Fruit fly (Drosophila melanogaster) whole organism, wandering third instar larva: ENCODE data around the gene UQCR-14.

Experiments
- Abd-B ChIP-seq: fragments of >200 bp; optimal IDR thresholded peaks from 2 replicates; lab custom pipeline; 2017; ENCODE audit warnings: missing biosample characterization, missing genetic modification characterization
- CG32264 ChIP-seq: fragments of 200-800 bp; sonication (Bioruptor generic); optimal IDR thresholded peaks from 2 replicates; lab custom pipeline; 2016; ENCODE audit warnings: missing biosample characterization, missing genetic modification characterization
- CG9705 ChIP-seq: fragments of 200-800 bp; sonication (Bioruptor generic); optimal IDR thresholded peaks from 2 replicates; lab custom pipeline; 2018; ENCODE audit warnings: missing biosample characterization, mild to moderate bottlenecking, missing genetic modification characterization
- CrebA ChIP-seq: fragments of 200-800 bp; sonication (Bioruptor generic); optimal IDR thresholded peaks from 2 replicates; lab custom pipeline; 2016; ENCODE audit warnings: missing biosample characterization, mild to moderate bottlenecking, missing genetic modification characterization, borderline replicate concordance
- Dfd ChIP-seq: fragments of >200 bp; optimal IDR thresholded peaks from 2 replicates; lab custom pipeline; 2017; ENCODE audit warnings: missing biosample characterization, missing genetic modification characterization
- Dif ChIP-seq: fragments of 200-275, 200-300 bp; sonication (Bioruptor generic); optimal IDR thresholded peaks from 2 replicates; lab custom pipeline; 2018; ENCODE audit warnings: missing biosample characterization, missing genetic modification characterization; ENCODE audit not compliant: partially characterized antibody
- GATAd ChIP-seq: sonication (Bioruptor generic); optimal IDR thresholded peaks from 2 replicates; lab custom pipeline; 2016; ENCODE audit warnings: missing biosample characterization, missing genetic modification characterization
- HLH106 ChIP-seq: fragments of 200-800 bp; optimal IDR thresholded peaks from 3 replicates; lab custom pipeline; 2019; ENCODE audit warnings: missing biosample characterization, mild to moderate bottlenecking, missing genetic modification characterization, moderate library complexity
- Hnf4 ChIP-seq: fragments of 200-800 bp; sonication (Bioruptor generic); optimal IDR thresholded peaks from 2 replicates; lab custom pipeline; 2016; ENCODE audit warnings: missing biosample characterization, mild to moderate bottlenecking, missing genetic modification characterization
- Hr78 ChIP-seq: fragments of >200 bp; optimal IDR thresholded peaks from 2 replicates; lab custom pipeline; 2017; ENCODE audit warnings: missing biosample characterization, missing genetic modification characterization
- Hr83 ChIP-seq: fragments of 200-300 bp; sonication (Bioruptor generic); optimal IDR thresholded peaks from 2 replicates; lab custom pipeline; 2016; ENCODE audit warnings: missing biosample characterization, mild to moderate bottlenecking, missing genetic modification characterization, moderate library complexity; ENCODE audit not compliant: poor library complexity, severe bottlenecking
- Jra ChIP-seq: sonication (Bioruptor generic); optimal IDR thresholded peaks from 2 replicates; lab custom pipeline; 2016; ENCODE audit warnings: missing biosample characterization, missing genetic modification characterization
- Mio ChIP-seq: sonication (Bioruptor generic); optimal IDR thresholded peaks from 2 replicates; lab custom pipeline; 2016; ENCODE audit warnings: missing biosample characterization, missing genetic modification characterization
- Myc ChIP-seq: fragments of >200 bp; optimal IDR thresholded peaks from 2 replicates; lab custom pipeline; 2017
- N ChIP-seq: fragments of >200 bp; optimal IDR thresholded peaks from 2 replicates; lab custom pipeline; 2018; ENCODE audit warnings: missing biosample characterization, missing external identifiers, missing genetic modification characterization
- OdsH ChIP-seq: fragments of 200-800 bp; sonication (Bioruptor generic); optimal IDR thresholded peaks from 2 replicates; lab custom pipeline; 2016; ENCODE audit warnings: missing biosample characterization, mild to moderate bottlenecking, missing genetic modification characterization
- Rel ChIP-seq, 2 experiments: fragments of 200-800 bp; sonication (Bioruptor generic) in 1 of 2; optimal IDR thresholded peaks; 2 replicates in 1 of 2; 3 replicates in 1 of 2; lab custom pipeline; 2016 to 2019; ENCODE audit warnings: mild to moderate bottlenecking in 2 of 2, missing biosample characterization in 2 of 2, missing genetic modification characterization in 2 of 2, moderate library complexity in 1 of 2
- Sp1 ChIP-seq: fragments of 200-800 bp; sonication (Bioruptor generic); optimal IDR thresholded peaks from 3 replicates; lab custom pipeline; 2019; ENCODE audit warnings: missing biosample characterization, mild to moderate bottlenecking, missing genetic modification characterization, moderate library complexity
- Vsx2 ChIP-seq: fragments of 200-300, 225-300 bp; sonication (Bioruptor generic); optimal IDR thresholded peaks from 2 replicates; lab custom pipeline; 2018; ENCODE audit warnings: missing biosample characterization, missing genetic modification characterization; ENCODE audit not compliant: partially characterized antibody
- br ChIP-seq: fragments of 200-800 bp; sonication (Bioruptor generic); optimal IDR thresholded peaks from 2 replicates; lab custom pipeline; 2016; ENCODE audit warnings: missing biosample characterization, missing genetic modification characterization
- brk ChIP-seq: fragments of 200-800 bp; sonication (Bioruptor generic); optimal IDR thresholded peaks from 2 replicates; lab custom pipeline; 2016; ENCODE audit warnings: missing biosample characterization, mild to moderate bottlenecking, missing genetic modification characterization
- dl ChIP-seq, 2 experiments: fragments of 175-275, 200-275 bp in 1 of 2; fragments of 200-275 bp in 1 of 2; sonication (Bioruptor generic); optimal IDR thresholded peaks; lab custom pipeline; 2018; ENCODE audit warnings: mild to moderate bottlenecking in 2 of 2, missing biosample characterization in 2 of 2, missing genetic modification characterization in 2 of 2, moderate library complexity in 2 of 2; ENCODE audit not compliant: partially characterized antibody in 2 of 2, insufficient read depth in 1 of 2
- dmrt93B ChIP-seq: fragments of 200-800 bp; sonication (Bioruptor generic); optimal IDR thresholded peaks from 2 replicates; lab custom pipeline; 2018; ENCODE audit warnings: missing biosample characterization, mild to moderate bottlenecking, missing genetic modification characterization
- dsf ChIP-seq: sonication (Bioruptor generic); optimal IDR thresholded peaks from 2 replicates; lab custom pipeline; 2016; ENCODE audit warnings: missing biosample characterization, missing genetic modification characterization, borderline replicate concordance
- ey ChIP-seq: fragments of 200-800 bp; sonication (Bioruptor generic); optimal IDR thresholded peaks from 2 replicates; lab custom pipeline; 2016; ENCODE audit warnings: missing biosample characterization, missing genetic modification characterization
- foxo ChIP-seq, 2 experiments: fragments of 200-800 bp; sonication (Bioruptor generic); optimal IDR thresholded peaks; 2 replicates in 1 of 2; 3 replicates in 1 of 2; lab custom pipeline; 2016 to 2017; ENCODE audit warnings: missing biosample characterization in 2 of 2, missing genetic modification characterization in 2 of 2
- fru ChIP-seq: fragments of 200-800 bp; sonication (Bioruptor generic); optimal IDR thresholded peaks from 3 replicates; lab custom pipeline; 2016; ENCODE audit warnings: missing biosample characterization, mild to moderate bottlenecking, missing genetic modification characterization
- h ChIP-seq: fragments of 200-800 bp; sonication (Bioruptor generic); optimal IDR thresholded peaks from 3 replicates; lab custom pipeline; 2016; ENCODE audit warnings: missing biosample characterization, mild to moderate bottlenecking, missing genetic modification characterization
- jim ChIP-seq: fragments of 175-275, 200-325 bp; sonication (Bioruptor generic); optimal IDR thresholded peaks from 2 replicates; lab custom pipeline; 2016; ENCODE audit warnings: missing biosample characterization, mild to moderate bottlenecking, missing genetic modification characterization
- lola ChIP-seq: fragments of >200 bp; optimal IDR thresholded peaks from 2 replicates; lab custom pipeline; 2017; ENCODE audit warnings: missing biosample characterization, missing genetic modification characterization
- pan ChIP-seq: fragments of >200 bp; optimal IDR thresholded peaks from 2 replicates; lab custom pipeline; 2017
- psq ChIP-seq: fragments of 200-800 bp; sonication (Bioruptor generic); optimal IDR thresholded peaks from 3 replicates; lab custom pipeline; 2017; ENCODE audit warnings: missing biosample characterization, mild to moderate bottlenecking, missing genetic modification characterization, moderate library complexity
- rgr ChIP-seq: fragments of 200-800 bp; sonication (Bioruptor generic); optimal IDR thresholded peaks from 3 replicates; lab custom pipeline; 2016; ENCODE audit warnings: missing biosample characterization, mild to moderate bottlenecking, missing genetic modification characterization
- sage ChIP-seq: fragments of 200-800 bp; sonication (Bioruptor generic); optimal IDR thresholded peaks from 2 replicates; lab custom pipeline; 2016; ENCODE audit warnings: missing biosample characterization, mild to moderate bottlenecking, missing genetic modification characterization
- sv ChIP-seq: fragments of 200-800 bp; sonication (Bioruptor generic); optimal IDR thresholded peaks from 3 replicates; lab custom pipeline; 2016; ENCODE audit warnings: missing biosample characterization, missing genetic modification characterization
- tai ChIP-seq: sonication (Bioruptor generic); optimal IDR thresholded peaks from 2 replicates; lab custom pipeline; 2016; ENCODE audit warnings: missing biosample characterization, missing genetic modification characterization
- usp ChIP-seq: fragments of >200 bp; optimal IDR thresholded peaks from 2 replicates; lab custom pipeline; 2017; ENCODE audit warnings: missing biosample characterization, missing genetic modification characterization
- woc ChIP-seq: sonication (Bioruptor generic); optimal IDR thresholded peaks from 2 replicates; lab custom pipeline; 2016; ENCODE audit warnings: missing biosample characterization, mild to moderate bottlenecking, missing genetic modification characterization

Gene UQCR-14

DNA sequence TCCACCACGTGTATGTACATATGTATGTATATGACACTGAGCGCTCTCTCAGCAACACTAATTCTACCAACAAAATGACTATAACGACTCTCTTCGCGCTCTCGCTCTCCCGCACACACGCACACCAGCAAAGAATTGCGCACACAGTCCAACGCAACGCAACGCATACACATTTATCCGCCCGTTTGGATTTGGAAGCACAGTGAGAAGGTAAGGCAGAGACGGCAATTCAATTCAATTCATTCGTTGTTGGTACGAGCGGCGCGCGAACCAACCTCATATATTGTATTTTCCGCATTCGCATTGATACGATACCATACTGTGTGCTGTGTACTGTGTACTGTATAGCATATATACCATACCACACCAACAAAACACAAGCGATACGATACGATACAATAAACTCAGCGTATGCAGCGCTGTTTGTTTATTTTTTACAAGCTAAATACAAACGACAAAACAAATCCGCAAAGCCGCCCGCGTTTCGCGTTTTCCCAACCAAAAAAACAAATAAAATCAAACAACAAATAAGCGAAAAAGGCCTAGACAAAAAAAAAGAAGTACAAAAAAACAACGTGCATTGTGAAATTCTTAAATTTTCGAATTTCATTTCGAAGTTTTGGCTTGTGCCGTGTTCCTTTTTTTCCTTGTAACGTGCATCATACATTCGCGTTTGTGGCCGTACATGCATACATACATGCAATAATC lies 47.5 kb downstream of the UQCR-14 start, which contains the start of the genes CG9921 and Dsp1:
CG9921 (minus strand) TSS at position 167 of the 708 bp plus-strand sequence.
Dsp1 (plus strand) TSS at position 179 of the 708 bp plus-strand sequence.
- TF ChIP-seq woc (GFP tag; lab: Kevin White, UChicago) (no peak), Sp1 (GFP tag; lab: Kevin White, UChicago) (no peak), jim (GFP tag; lab: Kevin White, UChicago) (no peak), usp (GFP tag; lab: Kevin White, UChicago) (no peak), br (GFP tag; lab: Kevin White, UChicago) (no peak), pan (lab: Kevin White, UChicago) (no peak), Hr83 (GFP tag; lab: Kevin White, UChicago) (peak; percentile 61), ey (GFP tag; lab: Kevin White, UChicago) (no peak), Abd-B (GFP tag; lab: Kevin White, UChicago) (no peak), dmrt93B (GFP tag; lab: Kevin White, UChicago) (no peak), CG32264 (GFP tag; lab: Kevin White, UChicago) (no peak), rgr (GFP tag; lab: Kevin White, UChicago) (no peak), Dfd (GFP tag; lab: Kevin White, UChicago) (no peak), sage (GFP tag; lab: Kevin White, UChicago) (peak; percentile 22), OdsH (GFP tag; lab: Kevin White, UChicago) (no peak), N (GFP tag; lab: Kevin White, UChicago) (peak; percentile 62), CrebA (GFP tag; lab: Kevin White, UChicago) (no peak), Myc (no peak), brk (GFP tag; lab: Kevin White, UChicago) (no peak), fru (peak; percentile 2), psq (GFP tag; lab: Kevin White, UChicago) (no peak), Vsx2 (GFP tag; lab: Kevin White, UChicago) (peak; percentile 63), foxo (GFP tag; optimal IDR thresholded peaks at IDR 0.05; lab: Kevin White, UChicago) (no peak), GATAd (GFP tag; lab: Kevin White, UChicago) (no peak), Hr78 (GFP tag; lab: Kevin White, UChicago) (no peak), sv (GFP tag; lab: Kevin White, UChicago) (no peak), Dif (GFP tag; lab: Kevin White, UChicago) (peak; percentile 90), Hnf4 (GFP tag; lab: Kevin White, UChicago) (peak; percentile 13), HLH106 (tag; lab: Kevin White, UChicago) (no peak), dl (GFP tag; optimal IDR thresholded peaks at IDR 0.05; lab: Kevin White, UChicago; ENCODE audit: insufficient read depth in 1 of 2, partially characterized antibody in 2 of 2) (peak; percentile 76 to 83), h (GFP tag; lab: Kevin White, UChicago) (no peak), Mio (GFP tag; lab: Kevin White, UChicago) (no peak), CG9705 (GFP tag; lab: Kevin White, UChicago) (no peak), lola (GFP tag; lab: Kevin White, UChicago) (no peak), Rel (GFP tag; optimal IDR thresholded peaks at IDR 0.05; lab: Kevin White, UChicago) (peak; percentile 57), Rel (tag; optimal IDR thresholded peaks at IDR 0.05; lab: Kevin White, UChicago) (peak; percentile 43), dsf (no peak), tai (no peak), Jra (peak; percentile 0)

dm6 chrX:16334251-16334860 lies 48.3 kb downstream of the UQCR-14 start:
- TF ChIP-seq CrebA (GFP tag; lab: Kevin White, UChicago) (peak; percentile 27), HLH106 (tag; lab: Kevin White, UChicago) (no peak), N (GFP tag; lab: Kevin White, UChicago) (peak; percentile 37)
